Worm (Caenorhabditis elegans): ENCODE results near the gene dbl-1.

The dbl-1 gene

DNA sequence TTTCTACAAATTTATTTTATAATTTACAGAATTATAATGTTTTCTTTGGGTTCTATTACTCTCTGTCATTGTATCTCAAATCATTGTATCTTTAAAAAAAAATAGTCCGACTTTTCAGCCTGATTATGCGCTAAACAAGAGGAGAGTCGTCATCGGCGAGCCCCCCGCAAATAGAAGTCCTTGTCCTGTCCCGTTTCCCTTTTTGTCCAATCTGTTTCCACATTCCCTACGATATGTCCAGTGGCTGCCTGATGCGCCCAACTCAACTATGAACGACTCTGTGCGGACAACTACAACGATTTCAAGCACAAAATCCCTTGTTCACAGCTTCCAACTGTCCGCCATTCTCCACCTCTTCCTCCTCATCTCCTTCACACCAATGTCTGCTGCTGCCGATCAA is at the start of gene dbl-1:
TSS of gene dbl-1 (plus strand) at position 119 of the 400 bp plus-strand sequence.
- TF ChIP-seq lin-38 (GFP tag; IDR thresholded peaks at IDR 0.05) (no peak), aha-1 (tag) (peak; percentile 91), tra-1 (GFP tag; IDR thresholded peaks at IDR 0.05) (no peak)

DNA sequence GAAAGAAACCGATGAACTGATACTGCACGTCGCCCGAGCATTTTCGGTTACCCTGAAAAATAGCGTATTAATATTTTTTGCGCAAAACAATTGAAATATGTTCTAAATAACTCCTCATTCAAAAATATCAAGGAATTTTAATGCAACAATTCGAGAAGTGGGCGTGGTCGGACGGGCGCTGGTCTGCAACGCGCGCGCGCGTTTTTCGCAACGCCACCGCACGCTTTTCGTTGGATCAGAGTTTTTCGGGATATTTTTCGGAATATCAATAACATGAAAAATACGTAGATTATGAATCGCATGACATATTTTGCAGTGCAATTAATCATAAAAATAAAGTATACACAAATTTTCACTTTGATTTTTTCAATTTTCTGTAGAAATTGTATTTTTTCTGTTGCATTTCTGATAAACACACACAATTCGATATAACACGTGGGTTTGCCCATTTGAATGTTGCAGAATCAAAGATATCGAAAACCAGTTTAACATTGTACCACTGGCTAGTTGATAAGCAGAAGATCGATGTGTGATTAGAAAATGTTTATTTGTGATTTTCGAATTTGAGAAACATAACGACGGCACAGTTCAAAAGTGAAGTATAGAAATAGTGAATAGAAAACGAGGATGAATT is 48.8 kb upstream of the dbl-1 start, which contains the start of gene dlst-1:
TSS of gene dlst-1 (minus strand) at position 52 of the 634 bp plus-strand sequence.
- TF ChIP-seq nhr-77 (tag; optimal IDR thresholded peaks at IDR 0.05) (no peak), mdl-1 (tag; optimal IDR thresholded peaks at IDR 0.05) (no peak), hlh-11 (tag; optimal IDR thresholded peaks at IDR 0.05) (peak; percentile 34), lin-38 (GFP tag; IDR thresholded peaks at IDR 0.05) (peak; percentile 59), dpl-1 (GFP tag; optimal IDR thresholded peaks at IDR 0.05) (peak; percentile 33), unc-130 (GFP tag; optimal IDR thresholded peaks at IDR 0.05) (peak; percentile 33), set-16 (GFP tag; IDR thresholded peaks at IDR 0.05) (peak; percentile 27; the same call in 1 of the 2 replicates), F49E8.2 (tag; optimal IDR thresholded peaks at IDR 0.05; ENCODE audit: borderline replicate concordance) (peak; percentile 1), pqm-1 (tag; optimal IDR thresholded peaks at IDR 0.05) (no peak), dmd-6 (GFP tag; IDR thresholded peaks at IDR 0.05) (0 out of 2 replicates have a peak, but pooled peaks have one; percentile 23), hmg-1.1 (GFP tag; IDR thresholded peaks at IDR 0.05) (peak; percentile 50; the same call in 1 of the 2 replicates), lsy-2 (tag; optimal IDR thresholded peaks at IDR 0.05) (peak in 1 of 2 experiments; percentile 36), mes-2 (tag; optimal IDR thresholded peaks at IDR 0.05; ENCODE audit: poor library complexity, severe bottlenecking) (peak; percentile 79), fos-1 (tag; optimal IDR thresholded peaks at IDR 0.05) (no peak), F10B5.3 (tag; optimal IDR thresholded peaks at IDR 0.05) (no peak), dve-1 (tag; optimal IDR thresholded peaks at IDR 0.05; ENCODE audit: insufficient read depth) (peak; percentile 45), nhr-48 (tag; optimal IDR thresholded peaks at IDR 0.05) (peak; percentile 35), spr-1 (tag; optimal IDR thresholded peaks at IDR 0.05) (peak; percentile 35), Y48G9A.11 (GFP tag; IDR thresholded peaks at IDR 0.05) (peak; percentile 79), egl-27 (tag; optimal IDR thresholded peaks at IDR 0.05) (no peak), daf-16 (GFP tag; optimal IDR thresholded peaks at IDR 0.05) (peak in 1 of 2 experiments; percentile 13), daf-16 (tag; optimal IDR thresholded peaks at IDR 0.05) (peak; percentile 53), nhr-42 (GFP tag; IDR thresholded peaks at IDR 0.05) (no peak), mep-1 (tag; optimal IDR thresholded peaks at IDR 0.05) (peak; percentile 47), mxl-3 (GFP tag; optimal IDR thresholded peaks at IDR 0.05) (peak; percentile 54), duxl-1 (tag; optimal IDR thresholded peaks at IDR 0.05; ENCODE audit: poor library complexity) (peak; percentile 35), pha-4 (GFP tag; IDR thresholded peaks at IDR 0.05) (0 out of 2 replicates have a peak, but pooled peaks have one; percentile 39), pha-4 (tag; optimal IDR thresholded peaks at IDR 0.05) (no peak), rbr-2 (tag; optimal IDR thresholded peaks at IDR 0.05) (peak; percentile 37), T20F7.1 (GFP tag; optimal IDR thresholded peaks at IDR 0.05) (peak; percentile 85), nhr-102 (tag; optimal IDR thresholded peaks at IDR 0.05) (peak; percentile 48)

DNA sequence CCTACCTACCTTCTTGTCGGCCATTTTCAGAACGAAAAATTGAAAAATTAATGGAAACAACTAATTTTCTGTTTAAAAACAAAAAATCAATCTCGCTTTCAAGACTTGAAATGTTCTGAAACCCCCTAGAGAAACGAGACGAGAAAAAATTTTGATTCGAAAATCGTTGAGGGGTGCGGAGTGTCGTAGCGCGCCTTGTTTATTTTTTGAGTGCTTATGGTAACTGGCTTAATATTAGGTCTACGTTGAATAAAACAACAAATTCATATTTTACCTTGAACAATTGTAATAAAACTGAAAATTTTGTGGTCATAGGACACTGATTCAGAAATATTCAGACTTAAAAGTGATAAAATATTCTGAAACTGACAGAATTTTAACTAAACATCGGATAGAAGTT is 47.5 kb upstream of the dbl-1 start, which contains the start of gene sna-1:
TSS of gene sna-1 (minus strand) at position 218 of the 400 bp plus-strand sequence.
- TF ChIP-seq T20F7.1 (GFP tag; optimal IDR thresholded peaks at IDR 0.05) (peak; percentile 92), Y48G9A.11 (GFP tag; IDR thresholded peaks at IDR 0.05) (peak; percentile 89), ceh-62 (tag; optimal IDR thresholded peaks at IDR 0.05) (no peak), ama-1 (optimal IDR thresholded peaks at IDR 0.05) (no peak), dve-1 (tag; optimal IDR thresholded peaks at IDR 0.05; ENCODE audit: insufficient read depth) (no peak), lin-38 (GFP tag; IDR thresholded peaks at IDR 0.05) (no peak), php-3 (GFP tag; IDR thresholded peaks at IDR 0.05) (no peak)
